Worm (Caenorhabditis elegans) whole organism, L1 larva: ENCODE measurements around the gene ZK930.4.

ENCODE experiments used
- elt-3 ChIP-seq, 6 experiments: fragments of 150-350 bp in 1 of 6; sonication (generic microtip); optimal IDR thresholded peaks; 2 replicates each; lab custom pipeline; 2017 to 2018; ENCODE audit warnings: missing biosample characterization in 6 of 6, missing genetic modification characterization in 6 of 6, inconsistent platforms in 1 of 6
- mep-1 ChIP-seq: fragments of 150-350 bp; optimal IDR thresholded peaks from 2 replicates; lab custom pipeline; 2014; ENCODE audit warnings: missing biosample characterization, missing genetic modification characterization
- nhr-12 ChIP-seq: sonication (generic microtip); optimal IDR thresholded peaks from 2 replicates; lab custom pipeline; 2017; ENCODE audit warnings: missing biosample characterization, missing genetic modification characterization
- snpc-4 ChIP-seq: fragments of 150-350 bp; optimal IDR thresholded peaks from 2 replicates; lab custom pipeline; 2014; ENCODE audit warnings: missing biosample characterization, missing genetic modification characterization

DNA sequence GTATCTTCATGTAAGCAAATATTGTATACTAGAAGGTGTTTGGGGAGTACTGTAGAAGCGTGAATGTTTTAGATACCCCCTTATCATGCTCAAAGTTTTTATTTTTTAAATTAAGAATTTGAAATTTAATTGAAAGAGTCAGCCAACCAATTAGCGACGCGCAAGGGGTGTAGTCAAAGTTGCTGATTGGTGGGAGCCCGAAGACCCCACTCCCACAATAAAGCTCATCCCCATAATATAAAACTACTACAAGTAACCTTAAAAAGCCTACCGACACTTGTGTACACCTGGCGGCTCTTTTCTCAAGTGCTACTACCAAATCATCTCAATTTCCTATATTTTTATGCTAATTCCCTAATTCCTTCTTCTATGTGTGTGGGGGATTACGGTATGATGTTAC is 6.6 kb upstream of the ZK930.4 start:
- no peak for TF ChIP-seq nhr-12 (tag; lab: Kevin White, UChicago)
- no peak for TF ChIP-seq mep-1 (tag; lab: Kevin White, UChicago)
- no peak for TF ChIP-seq snpc-4
- TF ChIP-seq elt-3 (tag; optimal IDR thresholded peaks at IDR 0.05; lab: Kevin White, UChicago) = no peak
